Fruit fly (Drosophila melanogaster): Measurements from ENCODE around the gene CG4537.

DNA sequence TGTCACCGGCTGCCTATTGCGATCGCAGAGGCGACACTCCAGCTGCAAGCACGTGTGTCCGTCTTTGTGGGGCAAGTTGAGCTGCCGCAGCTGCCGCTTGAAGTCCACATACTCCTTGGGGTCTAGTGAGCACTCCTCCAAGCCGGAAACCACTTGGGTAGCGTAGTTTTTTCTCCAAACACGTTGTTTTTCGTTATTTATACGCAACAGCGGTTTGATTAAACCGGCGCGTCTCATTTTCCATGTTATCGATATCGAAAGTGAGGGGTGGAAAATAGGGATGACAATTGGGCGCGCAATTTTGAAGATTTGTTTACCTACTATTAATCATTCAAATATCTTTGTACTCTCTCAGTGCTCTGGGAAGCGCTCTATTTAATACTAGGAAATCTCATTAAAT, 2.5 kb downstream of the CG4537 start, which contains the start of gene mtDNA-helicase:
- TF ChIP-seq woc (GFP tag; optimal IDR thresholded peaks at IDR 0.05) (no peak), CrebA (GFP tag; optimal IDR thresholded peaks at IDR 0.05; ENCODE audit: borderline replicate concordance) (no peak), lola (GFP tag; optimal IDR thresholded peaks at IDR 0.05) (no peak), usp (GFP tag; optimal IDR thresholded peaks at IDR 0.05) (no peak)
